Worm (Caenorhabditis elegans): ENCODE measurements around the gene ggtb-1.

Gene ggtb-1

ce11 chrIII:7141285-7141715, 7.7 kb downstream of the ggtb-1 start (continued):
- TF ChIP-seq rcor-1 (GFP tag; IDR thresholded peaks at IDR 0.05) (peak; percentile 86), tlf-1 (GFP tag; optimal IDR thresholded peaks at IDR 0.05) (peak; percentile 76), egl-44 (GFP tag; IDR thresholded peaks at IDR 0.05) (0 out of 2 replicates have a peak, but pooled peaks have one; percentile 18), unc-130 (GFP tag; optimal IDR thresholded peaks at IDR 0.05) (peak; percentile 37), snpc-4 (GFP tag; optimal IDR thresholded peaks at IDR 0.05) (peak; percentile 98), snpc-4 (tag; optimal IDR thresholded peaks at IDR 0.05) (peak; percentile 98 to 100 (median 99)), lsl-1 (GFP tag; optimal IDR thresholded peaks at IDR 0.05) (peak; percentile 70), snpc-1.1 (tag; optimal IDR thresholded peaks at IDR 0.05; ENCODE audit: insufficient read depth) (peak; percentile 100), fkh-3 (tag; optimal IDR thresholded peaks at IDR 0.05) (peak; percentile 92), snpc-1.3 (tag; optimal IDR thresholded peaks at IDR 0.05; ENCODE audit: insufficient read depth) (peak; percentile 95), zfh-2 (GFP tag; conservative IDR thresholded peaks at IDR 0.05) (no peak; the same call in 1 of the 2 replicates), nfya-2 (GFP tag; IDR thresholded peaks at IDR 0.05) (no peak), egrh-3 (GFP tag; IDR thresholded peaks at IDR 0.05) (peak; percentile 38; the same call in 1 of the 2 replicates), cebp-2 (GFP tag; IDR thresholded peaks at IDR 0.05) (no peak), mes-4 (tag; optimal IDR thresholded peaks at IDR 0.05) (peak; percentile 1), mcd-1 (GFP tag; IDR thresholded peaks at IDR 0.05) (peak; percentile 65), F57A8.1 (GFP tag; optimal IDR thresholded peaks at IDR 0.05) (no peak), cebp-1 (GFP tag; IDR thresholded peaks at IDR 0.05) (no peak), cebp-1 (tag; optimal IDR thresholded peaks at IDR 0.05) (peak; percentile 64), nhr-179 (tag; optimal IDR thresholded peaks at IDR 0.05) (no peak), him-1 (tag; optimal IDR thresholded peaks at IDR 0.05) (peak; percentile 91), K11D2.4 (GFP tag; IDR thresholded peaks at IDR 0.05) (no peak), lin-26 (GFP tag; IDR thresholded peaks at IDR 0.05) (peak; percentile 67), ztf-25 (GFP tag; IDR thresholded peaks at IDR 0.05) (0 out of 2 replicates have a peak, but pooled peaks have one; percentile 36), attf-6 (GFP tag; IDR thresholded peaks at IDR 0.05) (peak; percentile 97), hlh-12 (tag; optimal IDR thresholded peaks at IDR 0.05) (no peak), ceh-27 (GFP tag; optimal IDR thresholded peaks at IDR 0.05) (peak; percentile 17), sptf-2 (GFP tag; optimal IDR thresholded peaks at IDR 0.05) (no peak), C17E4.6 (GFP tag; IDR thresholded peaks at IDR 0.05) (peak; percentile 51; the same call in 1 of the 2 replicates), pha-4 (tag; optimal IDR thresholded peaks at IDR 0.05) (no peak), nhr-90 (tag; optimal IDR thresholded peaks at IDR 0.05) (no peak), sea-2 (GFP tag; IDR thresholded peaks at IDR 0.05) (no peak), repo-1 (tag; optimal IDR thresholded peaks at IDR 0.05) (peak; percentile 89), ets-4 (GFP tag; optimal IDR thresholded peaks at IDR 0.05) (peak; percentile 44), dpl-1 (GFP tag; optimal IDR thresholded peaks at IDR 0.05) (no peak), F33H1.4 (GFP tag; IDR thresholded peaks at IDR 0.05) (peak; percentile 51; the same call in 1 of the 2 replicates), F55B11.4 (tag; optimal IDR thresholded peaks at IDR 0.05; ENCODE audit: borderline replicate concordance, insufficient read depth) (no peak)

- TF ChIP-seq ceh-58 (GFP tag; IDR thresholded peaks at IDR 0.05) (no peak), dpff-1 (tag; optimal IDR thresholded peaks at IDR 0.05) (peak; percentile 30), madf-3 (GFP tag; IDR thresholded peaks at IDR 0.05) (peak; percentile 77; the same call in 1 of the 2 replicates), lin-40 (tag; optimal IDR thresholded peaks at IDR 0.05) (no peak), Y67H2A.10 (GFP tag; conservative IDR thresholded peaks at IDR 0.05) (no peak), B0261.1 (tag; optimal IDR thresholded peaks at IDR 0.05) (no peak), Y95B8A.8 (GFP tag; IDR thresholded peaks at IDR 0.05) (peak; percentile 67; the same call in 1 of the 2 replicates), Y56A3A.18 (GFP tag; IDR thresholded peaks at IDR 0.05) (peak; percentile 61; the same call in 1 of the 2 replicates), ama-1 (optimal IDR thresholded peaks at IDR 0.05) (peak; percentile 19), ama-1 (GFP tag; optimal IDR thresholded peaks at IDR 0.05) (peak in 1 of 2 experiments; percentile 11), madf-10 (tag; optimal IDR thresholded peaks at IDR 0.05) (no peak), F37B4.10 (GFP tag; IDR thresholded peaks at IDR 0.05) (no peak), athp-1 (tag; optimal IDR thresholded peaks at IDR 0.05) (no peak), nfyb-1 (GFP tag; IDR thresholded peaks at IDR 0.05) (peak; percentile 83)
Measured at ce11 chrIII:7142172-7142601, 8.6 kb downstream of the ggtb-1 start.
